Worm (Caenorhabditis elegans) whole organism, early embryonic: ENCODE measurements around the gene C17B7.8.

Source experiments
- B0310.2 ChIP-seq: sonication (generic microtip); optimal IDR thresholded peaks from 2 replicates; lab custom pipeline; 2016; ENCODE audit warnings: mild to moderate bottlenecking, missing genetic modification characterization, missing compliant biosample characterization
- F13C5.2 ChIP-seq: sonication (generic microtip); optimal IDR thresholded peaks from 2 replicates; lab custom pipeline; 2017; ENCODE audit warnings: mild to moderate bottlenecking, missing genetic modification characterization, inconsistent platforms, missing compliant biosample characterization
- aly-1 ChIP-seq: sonication (generic microtip); optimal IDR thresholded peaks from 2 replicates; lab custom pipeline; 2016; ENCODE audit warnings: missing genetic modification characterization, missing compliant biosample characterization
- ama-1 ChIP-seq: fragments of 150-350 bp; optimal IDR thresholded peaks from 2 replicates; lab custom pipeline; 2014
- ceh-13 ChIP-seq: fragments of 200-800 bp; sonication (Bioruptor generic); optimal IDR thresholded peaks from 2 replicates; lab custom pipeline; 2018; ENCODE audit warnings: mild to moderate bottlenecking, missing genetic modification characterization, missing compliant biosample characterization
- ceh-36 ChIP-seq: sonication (generic microtip); optimal IDR thresholded peaks from 2 replicates; lab custom pipeline; 2016; ENCODE audit warnings: missing genetic modification characterization, inconsistent platforms, missing compliant biosample characterization
- ets-7 ChIP-seq: sonication (generic microtip); optimal IDR thresholded peaks from 2 replicates; lab custom pipeline; 2016; ENCODE audit warnings: missing genotype, missing genetic modification characterization, missing compliant biosample characterization
- flt-1 ChIP-seq: fragments of 200-800 bp; sonication (Bioruptor generic); IDR thresholded peaks from 2 replicates; pipeline ENCODE4 v1.3.6; 2022; ENCODE audit warnings: missing genetic modification characterization, missing compliant biosample characterization
- hmbx-1 ChIP-seq: sonication (generic microtip); optimal IDR thresholded peaks from 2 replicates; lab custom pipeline; 2016; ENCODE audit warnings: mild to moderate bottlenecking, missing genetic modification characterization, missing compliant biosample characterization
- hmg-4 ChIP-seq: fragments of 200-800 bp; sonication (Bioruptor generic); optimal IDR thresholded peaks from 2 replicates; lab custom pipeline; 2018; ENCODE audit warnings: mild to moderate bottlenecking, missing genetic modification characterization, missing compliant biosample characterization
- hnd-1 ChIP-seq: sonication (generic microtip); optimal IDR thresholded peaks from 2 replicates; lab custom pipeline; 2016; ENCODE audit warnings: missing genetic modification characterization, missing compliant biosample characterization
- pes-1 ChIP-seq: fragments of 200-800 bp; sonication (Bioruptor generic); IDR thresholded peaks from 2 replicates; pipeline ENCODE4 v1.3.6; 2022; ENCODE audit warnings: missing genetic modification reagents, missing genetic modification characterization, missing compliant biosample characterization
- scrt-1 ChIP-seq: fragments of 200-800 bp; sonication (Bioruptor generic); IDR thresholded peaks from 2 replicates; pipeline ENCODE4 v1.3.6; 2022; ENCODE audit warnings: missing genetic modification characterization, missing compliant biosample characterization
- sea-1 ChIP-seq: fragments of 200-800 bp; sonication (Bioruptor generic); conservative IDR thresholded peaks from 2 replicates; pipeline ENCODE4 v1.3.6; 2022; ENCODE audit warnings: missing genetic modification characterization, missing compliant biosample characterization
- tbx-11 ChIP-seq: fragments of 200-800 bp; sonication (Bioruptor generic); IDR thresholded peaks from 2 replicates; pipeline ENCODE4 v1.3.6; 2022; ENCODE audit warnings: missing genetic modification characterization, missing compliant biosample characterization
- tbx-37 ChIP-seq: fragments of 200-800 bp; sonication (Bioruptor generic); conservative IDR thresholded peaks from 2 replicates; pipeline ENCODE4 v1.3.6; 2022; ENCODE audit warnings: missing genetic modification reagents, missing genetic modification characterization, missing compliant biosample characterization
- tra-4 ChIP-seq: sonication (generic microtip); optimal IDR thresholded peaks from 2 replicates; lab custom pipeline; 2017; ENCODE audit warnings: missing genetic modification characterization, missing compliant biosample characterization

Gene C17B7.8

DNA sequence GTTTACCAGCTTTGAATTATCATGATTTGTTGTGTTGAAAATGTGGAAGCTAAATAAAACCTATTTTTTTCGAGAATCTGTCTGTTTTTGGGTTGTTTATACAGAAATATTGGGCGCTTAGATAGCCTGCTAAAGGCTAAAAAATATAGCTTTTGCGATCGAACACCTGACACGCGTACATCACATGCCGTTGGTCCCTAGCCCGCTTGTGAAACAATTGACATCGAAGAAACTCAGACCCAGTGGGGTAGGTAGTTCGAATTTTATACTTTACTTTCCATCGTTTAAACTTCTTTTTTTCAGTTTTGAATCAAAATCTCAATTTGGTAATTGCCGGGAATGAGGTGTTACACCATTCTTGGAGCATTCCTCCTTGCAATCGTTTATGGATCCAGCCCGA, 14.9 kb upstream of the C17B7.8 start, which contains the start of gene C17B7.4:
Gene C17B7.4, plus strand, starts transcription at position 301 of the 400 bp plus-strand sequence.
- TF ChIP-seq hnd-1 (tag; lab: Kevin White, UChicago) (no peak), hmg-4 (GFP tag; lab: Kevin White, UChicago) (no peak), ama-1 (lab: Kevin White, UChicago) (no peak), tra-4 (no peak), hmbx-1 (no peak), ets-7 (tag; lab: Kevin White, UChicago) (no peak), tbx-11 (GFP tag; lab: Robert Waterston, UW) (no peak), tbx-37 (GFP tag; lab: Robert Waterston, UW) (no peak), B0310.2 (tag; lab: Kevin White, UChicago) (no peak), ceh-36 (no peak), pes-1 (no peak), ceh-13 (GFP tag; lab: Kevin White, UChicago) (no peak), F13C5.2 (no peak), scrt-1 (GFP tag; lab: Robert Waterston, UW) (no peak), flt-1 (GFP tag; lab: Robert Waterston, UW) (no peak), sea-1 (no peak), aly-1 (no peak)

DNA sequence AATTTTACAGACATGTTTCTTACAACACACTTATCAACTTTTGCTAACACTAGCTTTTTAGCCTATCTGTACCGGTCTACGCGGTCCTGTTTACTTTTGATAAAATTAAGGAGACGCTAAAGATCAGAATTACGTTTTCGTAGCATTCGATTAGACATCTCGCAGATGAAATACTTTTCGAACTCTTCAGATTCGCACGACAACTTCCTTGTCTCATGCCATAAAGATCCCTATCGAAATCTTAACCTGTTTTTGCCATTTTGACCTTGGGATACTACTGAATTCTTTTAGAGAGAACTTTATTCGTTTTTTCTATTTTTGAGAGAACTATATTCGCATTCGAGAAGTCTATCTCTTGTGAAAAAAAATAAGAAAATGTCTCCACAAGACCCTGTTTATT, 9.3 kb upstream of the C17B7.8 start, which contains the start of gene C17B7.5:
Gene C17B7.5, plus strand, starts transcription at position 301 of the 400 bp plus-strand sequence.
- TF ChIP-seq flt-1 (GFP tag; lab: Robert Waterston, UW) (no peak), tra-4 (no peak), aly-1 (no peak), hnd-1 (tag; lab: Kevin White, UChicago) (no peak), pes-1 (no peak), tbx-11 (GFP tag; lab: Robert Waterston, UW) (no peak), hmbx-1 (no peak), ama-1 (lab: Kevin White, UChicago) (no peak), ceh-13 (GFP tag; lab: Kevin White, UChicago) (no peak), F13C5.2 (no peak), sea-1 (no peak), tbx-37 (GFP tag; lab: Robert Waterston, UW) (no peak), hmg-4 (GFP tag; lab: Kevin White, UChicago) (no peak), ceh-36 (no peak), ets-7 (tag; lab: Kevin White, UChicago) (no peak)

DNA sequence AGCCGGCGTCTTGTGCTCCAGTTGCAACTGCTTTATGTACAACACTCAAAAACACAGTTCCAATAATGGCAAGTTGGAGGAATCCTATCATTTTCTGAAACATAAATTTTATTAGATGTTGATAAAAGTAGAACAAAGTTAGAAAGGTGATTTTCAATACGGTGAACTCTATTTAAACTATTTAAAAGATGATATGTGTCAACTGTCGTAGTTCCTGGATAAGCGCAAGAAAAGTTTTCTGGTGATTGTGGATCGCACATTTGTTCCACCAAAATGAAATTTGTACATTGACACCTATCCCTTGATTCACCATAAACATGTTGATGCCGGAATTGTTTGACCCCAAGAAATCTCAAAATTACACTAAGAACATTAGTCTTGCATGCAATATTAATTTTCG, 7.9 kb upstream of the C17B7.8 start, which contains the start of gene C17B7.9:
Gene C17B7.9, minus strand, starts transcription at position 101 of the 400 bp plus-strand sequence.
- TF ChIP-seq B0310.2 (tag; lab: Kevin White, UChicago) (no peak), ceh-36 (no peak), hmbx-1 (no peak), ama-1 (lab: Kevin White, UChicago) (no peak), ets-7 (tag; lab: Kevin White, UChicago) (no peak), pes-1 (no peak), F13C5.2 (no peak), sea-1 (no peak), tbx-11 (GFP tag; lab: Robert Waterston, UW) (no peak), hmg-4 (GFP tag; lab: Kevin White, UChicago) (no peak), tbx-37 (GFP tag; lab: Robert Waterston, UW) (no peak), ceh-13 (GFP tag; lab: Kevin White, UChicago) (no peak), hnd-1 (tag; lab: Kevin White, UChicago) (no peak), flt-1 (GFP tag; lab: Robert Waterston, UW) (no peak), aly-1 (no peak), tra-4 (no peak)

DNA sequence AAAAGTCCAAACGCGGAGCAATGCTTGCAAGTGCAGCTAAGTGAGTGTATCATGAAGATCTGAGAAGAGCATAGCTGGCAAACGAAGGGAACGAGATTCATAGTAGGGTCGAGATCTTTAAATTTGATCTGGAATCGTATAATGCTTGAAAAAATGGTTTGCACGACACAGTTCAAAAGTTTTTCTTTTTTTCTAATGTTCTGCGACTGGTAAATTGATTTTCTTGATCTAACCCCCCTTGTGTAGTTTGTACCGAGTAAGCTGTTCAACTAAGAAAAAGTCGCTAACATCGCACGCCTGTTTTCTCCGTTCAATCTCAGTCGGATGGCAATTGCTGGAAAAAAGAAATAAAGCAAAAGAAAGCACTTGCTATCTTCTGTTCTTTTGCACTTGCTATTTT, 3.6 kb downstream of the C17B7.8 start, which contains the start of gene C17B7.14:
Gene C17B7.14, minus strand, starts transcription at position 101 of the 400 bp plus-strand sequence.
- TF ChIP-seq pes-1 = no peak
- no peak for TF ChIP-seq F13C5.2
- TF ChIP-seq ceh-13 (GFP tag; lab: Kevin White, UChicago) = no peak
- no peak for TF ChIP-seq ets-7 (tag; lab: Kevin White, UChicago)
- no peak for TF ChIP-seq sea-1
- TF ChIP-seq B0310.2 (tag; lab: Kevin White, UChicago) = no peak
- TF ChIP-seq tbx-37 (GFP tag; lab: Robert Waterston, UW) = no peak
- TF ChIP-seq flt-1 (GFP tag; lab: Robert Waterston, UW) = no peak
- TF ChIP-seq tra-4 = no peak

DNA sequence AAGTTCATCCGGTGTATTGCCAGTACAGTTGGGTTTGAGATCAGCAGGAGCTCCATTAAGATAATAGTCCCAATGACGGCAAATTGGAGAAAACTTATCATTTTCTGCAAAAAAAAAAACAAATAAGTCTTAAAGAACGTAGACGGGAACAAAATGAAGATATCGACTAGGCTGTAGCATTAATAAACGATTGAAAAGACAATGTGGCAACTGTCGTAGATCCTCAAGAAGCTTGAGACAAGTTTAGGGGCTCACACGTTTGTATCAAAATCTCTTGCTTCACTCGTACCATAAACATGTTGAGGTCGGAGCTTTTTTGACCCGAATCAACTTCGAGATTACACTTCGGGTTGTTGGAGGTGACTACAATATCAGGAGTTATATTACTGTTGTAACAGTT, 4.1 kb downstream of the C17B7.8 start, which contains the start of gene F35F10.14:
Gene F35F10.14, minus strand, starts transcription at position 101 of the 400 bp plus-strand sequence.
- TF ChIP-seq hmbx-1 = no peak
- no peak for TF ChIP-seq tbx-11 (GFP tag; lab: Robert Waterston, UW)
- TF ChIP-seq aly-1 = no peak
- no peak for TF ChIP-seq ama-1 (lab: Kevin White, UChicago)
- TF ChIP-seq tra-4 = no peak
- no peak for TF ChIP-seq F13C5.2
- TF ChIP-seq ceh-13 (GFP tag; lab: Kevin White, UChicago) = no peak
- no peak for TF ChIP-seq ceh-36
- TF ChIP-seq tbx-37 (GFP tag; lab: Robert Waterston, UW) = no peak
- no peak for TF ChIP-seq sea-1
- TF ChIP-seq pes-1 = no peak
- no peak for TF ChIP-seq B0310.2 (tag; lab: Kevin White, UChicago)
- TF ChIP-seq ets-7 (tag; lab: Kevin White, UChicago) = no peak
- TF ChIP-seq scrt-1 (GFP tag; lab: Robert Waterston, UW) = no peak
- no peak for TF ChIP-seq hmg-4 (GFP tag; lab: Kevin White, UChicago)
- TF ChIP-seq hnd-1 (tag; lab: Kevin White, UChicago) = no peak
- no peak for TF ChIP-seq flt-1 (GFP tag; lab: Robert Waterston, UW)

DNA sequence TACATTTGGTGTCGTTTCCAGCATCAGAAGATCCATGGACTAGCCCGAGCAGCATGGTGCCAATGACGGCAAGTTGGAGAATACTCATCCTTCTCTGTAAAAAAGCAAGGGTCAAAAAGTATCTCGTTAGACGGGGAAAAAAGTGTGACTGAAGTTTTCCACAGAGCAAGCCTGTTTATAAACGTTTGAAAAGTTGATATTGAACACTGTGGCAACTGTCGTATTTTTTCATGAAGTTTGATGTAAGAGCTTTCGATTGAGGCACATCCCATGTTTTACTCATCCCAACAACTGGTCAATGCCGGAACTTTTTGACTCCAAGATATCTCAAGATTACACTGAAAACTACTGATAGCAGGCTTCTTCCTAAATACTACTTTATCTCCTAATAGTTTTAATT, 5.1 kb downstream of the C17B7.8 start, which contains the start of gene F35F10.13:
Gene F35F10.13, minus strand, starts transcription at position 101 of the 400 bp plus-strand sequence.
- TF ChIP-seq tbx-11 (GFP tag; lab: Robert Waterston, UW) (no peak), hnd-1 (tag; lab: Kevin White, UChicago) (no peak), pes-1 (no peak), ama-1 (lab: Kevin White, UChicago) (no peak), scrt-1 (GFP tag; lab: Robert Waterston, UW) (no peak), flt-1 (GFP tag; lab: Robert Waterston, UW) (no peak), sea-1 (no peak), B0310.2 (tag; lab: Kevin White, UChicago) (no peak), ceh-13 (GFP tag; lab: Kevin White, UChicago) (no peak), hmg-4 (GFP tag; lab: Kevin White, UChicago) (no peak), tra-4 (no peak), tbx-37 (GFP tag; lab: Robert Waterston, UW) (no peak), aly-1 (no peak)

DNA sequence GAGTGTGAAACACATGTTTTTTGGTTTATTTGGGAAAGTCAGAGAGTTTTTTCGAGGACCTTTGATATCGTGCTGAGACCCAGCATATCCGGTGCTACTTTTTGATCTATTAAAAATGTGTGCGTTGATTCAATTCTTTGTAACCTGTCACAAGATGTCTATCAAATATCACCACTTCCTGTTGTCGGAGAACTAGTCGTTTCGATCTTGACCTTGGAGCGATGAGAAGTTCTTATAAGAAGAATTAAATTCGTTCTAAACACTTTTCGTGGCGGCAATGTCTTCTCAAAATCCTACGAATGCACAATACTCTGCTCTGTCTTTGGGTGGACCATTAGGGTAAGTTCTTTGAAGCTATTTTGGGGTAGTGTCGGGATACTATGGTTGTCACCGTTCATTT, 8.0 kb downstream of the C17B7.8 start, which contains the start of gene F35F10.1:
Gene F35F10.1, plus strand, starts transcription at position 200 of the 400 bp plus-strand sequence.
- TF ChIP-seq F13C5.2 = no peak
- no peak for TF ChIP-seq flt-1 (GFP tag; lab: Robert Waterston, UW)
- no peak for TF ChIP-seq scrt-1 (GFP tag; lab: Robert Waterston, UW)
- TF ChIP-seq ets-7 (tag; lab: Kevin White, UChicago) = no peak
- no peak for TF ChIP-seq ceh-36
- TF ChIP-seq hmbx-1 = no peak
- no peak for TF ChIP-seq ceh-13 (GFP tag; lab: Kevin White, UChicago)
- TF ChIP-seq tbx-37 (GFP tag; lab: Robert Waterston, UW) = no peak
- no peak for TF ChIP-seq pes-1
- TF ChIP-seq sea-1 = no peak
